Fruit fly (Drosophila melanogaster) whole organism, pupa: ENCODE measurements around the gene stv.

Experiments
- CG10348 ChIP-seq: fragments of 200-800 bp; sonication (Bioruptor generic); IDR thresholded peaks from 2 replicates; pipeline ENCODE4 v1.3.6; 2022; ENCODE audit warnings: missing biosample characterization, missing genetic modification characterization
- CG13204 ChIP-seq: fragments of 200-800 bp; sonication (Bioruptor generic); optimal IDR thresholded peaks from 2 replicates; lab custom pipeline; 2018; ENCODE audit warnings: missing biosample characterization, mild to moderate bottlenecking, missing genetic modification characterization, moderate library complexity
- CG14655 ChIP-seq: fragments of 200-800 bp; sonication (Bioruptor generic); optimal IDR thresholded peaks from 3 replicates; lab custom pipeline; 2017; ENCODE audit warnings: mild to moderate bottlenecking, missing biosample characterization, missing genetic modification reagents, missing genetic modification characterization
- CG15710 ChIP-seq: fragments of 200-800 bp; sonication (Bioruptor generic); optimal IDR thresholded peaks from 2 replicates; lab custom pipeline; 2018; ENCODE audit warnings: missing biosample characterization, mild to moderate bottlenecking, missing genetic modification characterization, moderate library complexity
- CG17806 ChIP-seq: fragments of 200-800 bp; sonication (Bioruptor generic); optimal IDR thresholded peaks from 2 replicates; lab custom pipeline; 2018; ENCODE audit warnings: missing biosample characterization, mild to moderate bottlenecking, missing genetic modification characterization, moderate library complexity
- CG34367 ChIP-seq: fragments of 200-800 bp; sonication (Bioruptor generic); optimal IDR thresholded peaks from 2 replicates; lab custom pipeline; 2018; ENCODE audit warnings: missing biosample characterization, mild to moderate bottlenecking, missing genetic modification characterization
- CG4496 ChIP-seq: fragments of 200-800 bp; sonication (Bioruptor generic); IDR thresholded peaks from 3 replicates; pipeline ENCODE4 v1.3.6; 2022; ENCODE audit warnings: missing biosample characterization, missing genetic modification characterization
- EcR ChIP-seq: fragments of 200-800 bp; sonication (Bioruptor generic); optimal IDR thresholded peaks from 3 replicates; lab custom pipeline; 2019; ENCODE audit warnings: missing biosample characterization, missing genetic modification characterization, mild to moderate bottlenecking, moderate library complexity, missing genetic modification reagents
- Ets98B ChIP-seq: fragments of 200-800 bp; sonication (Bioruptor generic); IDR thresholded peaks from 2 replicates; pipeline ENCODE4 v1.3.6; 2022; ENCODE audit warnings: missing biosample characterization, missing genetic modification characterization
- Pif1A ChIP-seq: fragments of 200-800 bp; sonication (Bioruptor generic); optimal IDR thresholded peaks from 3 replicates; lab custom pipeline; 2016; ENCODE audit warnings: missing biosample characterization, missing genetic modification characterization
- fd96Ca ChIP-seq: fragments of 200-800 bp; sonication (Bioruptor generic); IDR thresholded peaks from 3 replicates; pipeline ENCODE4 v1.3.6; 2022; ENCODE audit warnings: missing biosample characterization, missing genetic modification characterization
- gl ChIP-seq: fragments of 200-800 bp; sonication (Bioruptor generic); optimal IDR thresholded peaks from 2 replicates; lab custom pipeline; 2018; ENCODE audit warnings: missing biosample characterization, mild to moderate bottlenecking, missing genetic modification characterization
- rn ChIP-seq: fragments of 200-800 bp; sonication (Bioruptor generic); IDR thresholded peaks from 2 replicates; pipeline ENCODE4 v1.3.6; 2022; ENCODE audit warnings: missing biosample characterization, missing genetic modification characterization

DNA sequence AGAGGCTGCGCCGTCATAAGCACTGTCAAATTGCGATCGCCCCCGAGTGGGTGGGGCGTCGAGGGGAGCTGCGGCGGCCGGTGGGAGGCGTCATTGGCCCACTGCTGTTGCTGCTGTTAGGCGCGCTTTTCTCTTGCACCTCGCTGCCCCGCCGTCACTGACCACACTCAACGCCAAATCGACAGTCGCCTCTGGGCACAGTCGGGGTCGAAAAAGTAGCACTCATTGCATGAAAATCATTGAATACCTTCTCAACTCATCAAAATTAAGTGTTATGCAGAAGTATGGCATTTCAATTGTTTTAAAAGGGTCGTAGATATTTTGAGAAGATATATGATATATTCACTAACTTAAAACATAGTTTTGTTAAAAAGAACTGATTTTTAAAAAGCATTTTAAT, 25.1 kb upstream of the stv start:
- TF ChIP-seq EcR (GFP tag; lab: Kevin White, UChicago) (no peak), CG4496 (GFP tag; lab: Robert Waterston, UW) (0 out of 3 replicates have a peak, but pooled peaks have one; percentile 44), CG13204 (GFP tag; lab: Kevin White, UChicago) (no peak), Pif1A (no peak), CG14655 (GFP tag; lab: Kevin White, UChicago) (peak; percentile 14), CG17806 (no peak), rn (GFP tag; lab: Robert Waterston, UW) (0 out of 2 replicates have a peak, but pooled peaks have one; percentile 13), CG10348 (GFP tag; lab: Robert Waterston, UW) (no peak), Ets98B (GFP tag; lab: Robert Waterston, UW) (peak; percentile 33; the same call in 1 of the 2 replicates), fd96Ca (GFP tag; lab: Robert Waterston, UW) (peak; percentile 64; the same call in 2 of the 3 replicates), CG15710 (tag; lab: Kevin White, UChicago) (no peak), gl (tag; lab: Kevin White, UChicago) (no peak), CG34367 (no peak)
